Worm (Caenorhabditis elegans): Measurements from ENCODE around the gene cyd-1.

Gene cyd-1

ce11 chrII:12995322-12995721, 14.9 kb downstream of the cyd-1 start:
- TF ChIP-seq nhr-11 (tag; optimal IDR thresholded peaks at IDR 0.05): no peak
- no peak for TF ChIP-seq pat-9 (tag; optimal IDR thresholded peaks at IDR 0.05)
- no peak for TF ChIP-seq pha-4 (tag; optimal IDR thresholded peaks at IDR 0.05)
- TF ChIP-seq ahr-1 (tag; optimal IDR thresholded peaks at IDR 0.05): no peak
- no peak for TF ChIP-seq eyg-1 (tag; optimal IDR thresholded peaks at IDR 0.05)
- TF ChIP-seq T23F11.4 (GFP tag; optimal IDR thresholded peaks at IDR 0.05): no peak
- TF ChIP-seq ceh-30 (tag; optimal IDR thresholded peaks at IDR 0.05): no peak
- no peak for TF ChIP-seq fkh-10 (GFP tag; optimal IDR thresholded peaks at IDR 0.05)
- TF ChIP-seq sdc-2 (tag; optimal IDR thresholded peaks at IDR 0.05): no peak
- TF ChIP-seq pros-1 (tag; optimal IDR thresholded peaks at IDR 0.05): no peak
- TF ChIP-seq hlh-6 (tag; optimal IDR thresholded peaks at IDR 0.05): no peak
- TF ChIP-seq lin-11 (tag; optimal IDR thresholded peaks at IDR 0.05): no peak
- no peak for TF ChIP-seq ttx-3 (tag; optimal IDR thresholded peaks at IDR 0.05)

ce11 chrII:12996249-12996648, 15.9 kb downstream of the cyd-1 start, which contains the start of gene hphd-1:
Gene hphd-1, minus strand, starts transcription at chrII:12996571.
- TF ChIP-seq K02D7.2 (tag; optimal IDR thresholded peaks at IDR 0.05) (no peak), C38D4.7 (GFP tag; optimal IDR thresholded peaks at IDR 0.05) (no peak), F13H6.1 (tag; optimal IDR thresholded peaks at IDR 0.05) (no peak)

DNA sequence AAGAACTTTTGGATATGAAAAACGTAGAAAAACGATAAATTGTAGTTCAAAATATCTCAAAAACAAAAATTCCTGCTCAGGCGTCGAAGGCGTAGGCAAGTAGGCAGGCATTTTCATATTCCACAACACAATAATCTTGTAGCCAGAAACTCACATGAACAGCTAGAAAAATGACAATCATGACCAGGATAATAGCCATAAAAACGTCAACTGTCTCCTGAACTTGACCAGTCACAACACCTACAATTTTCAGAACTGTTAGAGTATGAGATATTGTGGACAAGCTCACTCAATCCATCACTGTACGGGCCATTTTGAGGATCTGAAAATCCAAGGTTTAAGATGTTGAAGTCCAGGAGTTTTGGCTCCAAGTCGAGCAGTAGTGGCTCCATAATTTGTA, 17.0 kb downstream of the cyd-1 start, which contains the start of gene Y38F1A.7:
Gene Y38F1A.7, minus strand, starts transcription at position 392 of the 400 bp plus-strand sequence.
- no peak for TF ChIP-seq mec-3 (tag; optimal IDR thresholded peaks at IDR 0.05; ENCODE audit: borderline replicate concordance)
- TF ChIP-seq madf-2 (tag; optimal IDR thresholded peaks at IDR 0.05): no peak
- no peak for TF ChIP-seq sdc-2 (tag; optimal IDR thresholded peaks at IDR 0.05)
- TF ChIP-seq unc-55 (GFP tag; optimal IDR thresholded peaks at IDR 0.05): no peak
- no peak for TF ChIP-seq unc-42 (tag; optimal IDR thresholded peaks at IDR 0.05)
- no peak for TF ChIP-seq tbx-7 (tag; optimal IDR thresholded peaks at IDR 0.05)
- no peak for TF ChIP-seq dve-1 (tag; optimal IDR thresholded peaks at IDR 0.05)
- no peak for TF ChIP-seq hlh-30 (tag; optimal IDR thresholded peaks at IDR 0.05; ENCODE audit: insufficient read depth)
- TF ChIP-seq gmeb-2 (tag; optimal IDR thresholded peaks at IDR 0.05): no peak
- TF ChIP-seq lin-11 (tag; optimal IDR thresholded peaks at IDR 0.05): no peak
- TF ChIP-seq ceh-45 (GFP tag; IDR thresholded peaks at IDR 0.05): no peak
- no peak for TF ChIP-seq Y22D7AL.16 (tag; optimal IDR thresholded peaks at IDR 0.05)
- no peak for TF ChIP-seq ztf-16 (tag; optimal IDR thresholded peaks at IDR 0.05)
- TF ChIP-seq unc-3 (GFP tag; conservative IDR thresholded peaks at IDR 0.05): no peak
- no peak for TF ChIP-seq unc-3 (tag; optimal IDR thresholded peaks at IDR 0.05)
- TF ChIP-seq F13H6.1 (tag; optimal IDR thresholded peaks at IDR 0.05): no peak
- TF ChIP-seq npax-4 (tag; optimal IDR thresholded peaks at IDR 0.05): no peak
- no peak for TF ChIP-seq ceh-19 (GFP tag; optimal IDR thresholded peaks at IDR 0.05)
- TF ChIP-seq pqm-1 (tag; optimal IDR thresholded peaks at IDR 0.05): no peak

DNA sequence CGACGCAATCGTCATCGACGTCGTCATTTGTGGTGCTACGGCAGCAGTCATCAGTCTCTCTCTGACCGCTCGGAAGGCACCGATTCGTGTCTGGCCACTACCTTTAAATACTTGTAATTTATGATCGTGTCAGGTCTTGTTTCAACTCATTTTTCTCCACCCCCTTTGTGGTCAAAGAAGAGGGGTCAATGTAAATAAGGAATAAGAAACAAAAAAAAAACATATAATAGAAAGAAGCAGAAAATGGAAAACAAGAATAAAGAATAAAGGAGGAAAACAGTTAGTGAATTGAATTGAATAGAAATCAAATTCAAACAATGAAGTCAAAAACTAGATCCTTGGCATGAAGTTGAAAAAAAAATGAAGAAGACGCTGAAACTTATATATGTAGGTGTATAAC, 20.4 kb downstream of the cyd-1 start, which contains the start of gene Y38F1A.8:
Gene Y38F1A.8, minus strand, starts transcription at position 101 of the 400 bp plus-strand sequence.
- TF ChIP-seq zip-5 (tag; optimal IDR thresholded peaks at IDR 0.05) (no peak), elt-2 (tag; optimal IDR thresholded peaks at IDR 0.05) (no peak), pat-9 (tag; optimal IDR thresholded peaks at IDR 0.05) (no peak), hlh-15 (tag; optimal IDR thresholded peaks at IDR 0.05) (no peak), syd-9 (tag; optimal IDR thresholded peaks at IDR 0.05) (no peak), ceh-18 (tag; optimal IDR thresholded peaks at IDR 0.05) (no peak), madf-2 (tag; optimal IDR thresholded peaks at IDR 0.05) (no peak), ceh-14 (tag; optimal IDR thresholded peaks at IDR 0.05) (no peak), odd-2 (tag; optimal IDR thresholded peaks at IDR 0.05) (no peak)

All from whole organism, late embryonic.